Fruit fly (Drosophila melanogaster) whole organism, prepupa: ENCODE results near the gene Pisd.

Experiments used
- CG11762 ChIP-seq: fragments of 200-800 bp; sonication (Bioruptor generic); optimal IDR thresholded peaks from 3 replicates; lab custom pipeline; 2016; ENCODE audit warnings: missing biosample characterization, missing genetic modification characterization; ENCODE audit not compliant: insufficient read depth
- CG16779 ChIP-seq: fragments of 200-800 bp; sonication (Bioruptor generic); optimal IDR thresholded peaks from 3 replicates; lab custom pipeline; 2017; ENCODE audit warnings: missing biosample characterization, mild to moderate bottlenecking, missing genetic modification characterization
- CG32006 ChIP-seq: fragments of 200-800 bp; sonication (Bioruptor generic); optimal IDR thresholded peaks from 3 replicates; lab custom pipeline; 2017; ENCODE audit warnings: missing biosample characterization, mild to moderate bottlenecking, missing genetic modification characterization
- CG8319 ChIP-seq: fragments of 200-800 bp; sonication (Bioruptor generic); optimal IDR thresholded peaks from 3 replicates; lab custom pipeline; 2016; ENCODE audit warnings: missing biosample characterization, missing genetic modification characterization
- CG9139 ChIP-seq: fragments of 200-800 bp; sonication (Bioruptor generic); optimal IDR thresholded peaks from 3 replicates; lab custom pipeline; 2017; ENCODE audit warnings: missing biosample characterization, mild to moderate bottlenecking, missing genetic modification characterization
- Met ChIP-seq: fragments of 200-800 bp; sonication (Bioruptor generic); optimal IDR thresholded peaks from 3 replicates; lab custom pipeline; 2016; ENCODE audit warnings: missing biosample characterization, missing genetic modification characterization
- Sox14 ChIP-seq: fragments of 200-800 bp; sonication (Bioruptor generic); optimal IDR thresholded peaks from 3 replicates; lab custom pipeline; 2016; ENCODE audit warnings: missing biosample characterization, missing genetic modification characterization
- acj6 ChIP-seq: fragments of 200-800 bp; sonication (Bioruptor generic); optimal IDR thresholded peaks from 3 replicates; lab custom pipeline; 2016; ENCODE audit warnings: missing biosample characterization, missing genetic modification characterization
- dac ChIP-seq: fragments of 200-800 bp; sonication (Bioruptor generic); optimal IDR thresholded peaks from 2 replicates; lab custom pipeline; 2017; ENCODE audit warnings: missing biosample characterization, mild to moderate bottlenecking, missing genetic modification characterization
- pdm3 ChIP-seq: fragments of 200-800 bp; sonication (Bioruptor generic); optimal IDR thresholded peaks from 3 replicates; lab custom pipeline; 2016; ENCODE audit warnings: missing biosample characterization, missing genetic modification characterization
- ss ChIP-seq, 2 experiments: fragments of 200-800 bp; sonication (Bioruptor generic); optimal IDR thresholded peaks; 2 replicates in 1 of 2; 3 replicates in 1 of 2; lab custom pipeline; 2017 to 2018; ENCODE audit warnings: mild to moderate bottlenecking in 2 of 2, missing biosample characterization in 2 of 2, missing genetic modification characterization in 2 of 2, moderate library complexity in 1 of 2

DNA sequence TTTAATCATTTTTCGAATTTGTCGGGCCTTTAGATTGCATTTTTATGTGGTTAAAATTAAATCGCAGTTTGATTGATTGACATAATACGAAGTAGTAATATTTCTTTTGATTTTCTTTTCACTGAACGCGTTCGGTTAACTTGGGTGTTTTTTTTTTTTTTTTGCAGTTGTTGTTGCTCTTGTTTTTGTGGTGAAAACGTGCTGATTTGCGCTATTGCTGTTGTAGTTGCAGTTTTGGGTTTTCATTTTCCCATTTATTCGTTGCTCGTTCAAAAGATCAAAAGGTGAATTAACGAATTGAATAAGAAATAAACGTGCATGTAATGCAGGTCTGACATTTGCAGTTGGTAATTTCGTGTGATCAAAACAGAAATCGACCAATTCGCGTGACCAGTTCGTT, 50.9 kb downstream of the Pisd start:
- TF ChIP-seq CG16779 (tag; lab: Kevin White, UChicago) (no peak), acj6 (GFP tag; lab: Kevin White, UChicago) (no peak), dac (no peak), pdm3 (GFP tag; lab: Kevin White, UChicago) (no peak), Sox14 (GFP tag; lab: Kevin White, UChicago) (no peak), CG9139 (GFP tag; lab: Kevin White, UChicago) (no peak), CG8319 (no peak), ss (GFP tag; optimal IDR thresholded peaks at IDR 0.05; lab: Kevin White, UChicago) (no peak), CG11762 (GFP tag; lab: Kevin White, UChicago) (no peak), CG32006 (GFP tag; lab: Kevin White, UChicago) (no peak), Met (GFP tag; lab: Kevin White, UChicago) (no peak)
